Worm (Caenorhabditis elegans) whole organism, early embryonic: ENCODE measurements around the gene C34B4.3.
A peak's percentile ranks its signal among the peaks of the same experiment; 100 is the strongest.

Source experiments
- B0310.2 ChIP-seq: sonication (generic microtip); optimal IDR thresholded peaks from 2 replicates; lab custom pipeline; 2016; ENCODE audit warnings: mild to moderate bottlenecking, missing genetic modification characterization, missing compliant biosample characterization
- F13C5.2 ChIP-seq: sonication (generic microtip); optimal IDR thresholded peaks from 2 replicates; lab custom pipeline; 2017; ENCODE audit warnings: mild to moderate bottlenecking, missing genetic modification characterization, inconsistent platforms, missing compliant biosample characterization
- aly-1 ChIP-seq: sonication (generic microtip); optimal IDR thresholded peaks from 2 replicates; lab custom pipeline; 2016; ENCODE audit warnings: missing genetic modification characterization, missing compliant biosample characterization
- ama-1 ChIP-seq: fragments of 150-350 bp; optimal IDR thresholded peaks from 2 replicates; lab custom pipeline; 2014
- ceh-13 ChIP-seq: fragments of 200-800 bp; sonication (Bioruptor generic); optimal IDR thresholded peaks from 2 replicates; lab custom pipeline; 2018; ENCODE audit warnings: mild to moderate bottlenecking, missing genetic modification characterization, missing compliant biosample characterization
- ceh-36 ChIP-seq: sonication (generic microtip); optimal IDR thresholded peaks from 2 replicates; lab custom pipeline; 2016; ENCODE audit warnings: missing genetic modification characterization, inconsistent platforms, missing compliant biosample characterization
- ets-7 ChIP-seq: sonication (generic microtip); optimal IDR thresholded peaks from 2 replicates; lab custom pipeline; 2016; ENCODE audit warnings: missing genotype, missing genetic modification characterization, missing compliant biosample characterization
- flt-1 ChIP-seq: fragments of 200-800 bp; sonication (Bioruptor generic); IDR thresholded peaks from 2 replicates; pipeline ENCODE4 v1.3.6; 2022; ENCODE audit warnings: missing genetic modification characterization, missing compliant biosample characterization
- hmbx-1 ChIP-seq: sonication (generic microtip); optimal IDR thresholded peaks from 2 replicates; lab custom pipeline; 2016; ENCODE audit warnings: mild to moderate bottlenecking, missing genetic modification characterization, missing compliant biosample characterization
- hmg-4 ChIP-seq: fragments of 200-800 bp; sonication (Bioruptor generic); optimal IDR thresholded peaks from 2 replicates; lab custom pipeline; 2018; ENCODE audit warnings: mild to moderate bottlenecking, missing genetic modification characterization, missing compliant biosample characterization
- hnd-1 ChIP-seq: sonication (generic microtip); optimal IDR thresholded peaks from 2 replicates; lab custom pipeline; 2016; ENCODE audit warnings: missing genetic modification characterization, missing compliant biosample characterization
- pes-1 ChIP-seq: fragments of 200-800 bp; sonication (Bioruptor generic); IDR thresholded peaks from 2 replicates; pipeline ENCODE4 v1.3.6; 2022; ENCODE audit warnings: missing genetic modification reagents, missing genetic modification characterization, missing compliant biosample characterization
- scrt-1 ChIP-seq: fragments of 200-800 bp; sonication (Bioruptor generic); IDR thresholded peaks from 2 replicates; pipeline ENCODE4 v1.3.6; 2022; ENCODE audit warnings: missing genetic modification characterization, missing compliant biosample characterization
- sea-1 ChIP-seq: fragments of 200-800 bp; sonication (Bioruptor generic); conservative IDR thresholded peaks from 2 replicates; pipeline ENCODE4 v1.3.6; 2022; ENCODE audit warnings: missing genetic modification characterization, missing compliant biosample characterization
- tbx-11 ChIP-seq: fragments of 200-800 bp; sonication (Bioruptor generic); IDR thresholded peaks from 2 replicates; pipeline ENCODE4 v1.3.6; 2022; ENCODE audit warnings: missing genetic modification characterization, missing compliant biosample characterization
- tbx-37 ChIP-seq: fragments of 200-800 bp; sonication (Bioruptor generic); conservative IDR thresholded peaks from 2 replicates; pipeline ENCODE4 v1.3.6; 2022; ENCODE audit warnings: missing genetic modification reagents, missing genetic modification characterization, missing compliant biosample characterization
- tra-4 ChIP-seq: sonication (generic microtip); optimal IDR thresholded peaks from 2 replicates; lab custom pipeline; 2017; ENCODE audit warnings: missing genetic modification characterization, missing compliant biosample characterization

Gene C34B4.3

ce11 chrV:13095654-13096053, 24.7 kb upstream of the C34B4.3 start, which contains the start of gene C34B4.5:
Gene C34B4.5, plus strand, starts transcription at chrV:13095954.
- TF ChIP-seq ceh-13 (GFP tag; lab: Kevin White, UChicago) (no peak), B0310.2 (tag; lab: Kevin White, UChicago) (no peak), ama-1 (no peak), ets-7 (tag; lab: Kevin White, UChicago) (no peak)

- TF ChIP-seq tbx-11 (GFP tag; lab: Robert Waterston, UW) (no peak), tbx-37 (GFP tag; lab: Robert Waterston, UW) (no peak), aly-1 (no peak), hmg-4 (GFP tag; lab: Kevin White, UChicago) (no peak), pes-1 (GFP tag; lab: Robert Waterston, UW) (no peak)
Measured at ce11 chrV:13092349-13092748, 21.4 kb upstream of the C34B4.3 start, which contains the start of gene lurp-4. Gene lurp-4, plus strand, starts transcription at chrV:13092649.

ce11 chrV:13090130-13090770, 19.3 kb upstream of the C34B4.3 start, which contains the start of gene C34B4.4:
Gene C34B4.4, plus strand, starts transcription at chrV:13090405.
- TF ChIP-seq aly-1 = no peak
- TF ChIP-seq pes-1 (GFP tag; lab: Robert Waterston, UW) = no peak
- TF ChIP-seq B0310.2 (tag; lab: Kevin White, UChicago) = no peak
- TF ChIP-seq tbx-37 (GFP tag; lab: Robert Waterston, UW) = no peak
- TF ChIP-seq flt-1 (GFP tag; lab: Robert Waterston, UW) = no peak
- no peak for TF ChIP-seq F13C5.2 (tag; lab: Kevin White, UChicago)
- TF ChIP-seq ceh-13 (GFP tag; lab: Kevin White, UChicago) = no peak
- no peak for TF ChIP-seq ama-1
- TF ChIP-seq ceh-36 (tag; lab: Kevin White, UChicago) = no peak
- TF ChIP-seq tbx-11 (GFP tag; lab: Robert Waterston, UW) = no peak
- no peak for TF ChIP-seq tra-4 (tag; lab: Kevin White, UChicago)

ce11 chrV:13088485-13088884, 17.5 kb upstream of the C34B4.3 start:
- no peak for TF ChIP-seq tbx-37 (GFP tag; lab: Robert Waterston, UW)
- TF ChIP-seq sea-1 (GFP tag; lab: Robert Waterston, UW) = no peak
- no peak for TF ChIP-seq hmbx-1 (tag; lab: Kevin White, UChicago)
- no peak for TF ChIP-seq ama-1
- no peak for TF ChIP-seq aly-1
- TF ChIP-seq scrt-1 = no peak
- TF ChIP-seq ets-7 (tag; lab: Kevin White, UChicago) = no peak
- TF ChIP-seq ceh-13 (GFP tag; lab: Kevin White, UChicago) = no peak

- TF ChIP-seq hmg-4 (GFP tag; lab: Kevin White, UChicago) = peak; percentile 23
- TF ChIP-seq hnd-1 = no peak
Measured at ce11 chrV:13085917-13086552, 15.1 kb upstream of the C34B4.3 start.

ce11 chrV:13085227-13085640, 14.3 kb upstream of the C34B4.3 start:
- TF ChIP-seq aly-1 (no peak), B0310.2 (tag; lab: Kevin White, UChicago) (no peak), ceh-13 (GFP tag; lab: Kevin White, UChicago) (no peak), ets-7 (tag; lab: Kevin White, UChicago) (no peak), hnd-1 (no peak), hmbx-1 (tag; lab: Kevin White, UChicago) (no peak), F13C5.2 (tag; lab: Kevin White, UChicago) (no peak), hmg-4 (GFP tag; lab: Kevin White, UChicago) (no peak), pes-1 (GFP tag; lab: Robert Waterston, UW) (no peak), tbx-37 (GFP tag; lab: Robert Waterston, UW) (no peak), ama-1 (no peak), ceh-36 (tag; lab: Kevin White, UChicago) (no peak), scrt-1 (no peak), sea-1 (GFP tag; lab: Robert Waterston, UW) (no peak), tbx-11 (GFP tag; lab: Robert Waterston, UW) (no peak), tra-4 (tag; lab: Kevin White, UChicago) (no peak), flt-1 (GFP tag; lab: Robert Waterston, UW) (no peak)

ce11 chrV:13083751-13084672, 13.1 kb upstream of the C34B4.3 start:
- TF ChIP-seq ceh-36 (tag; lab: Kevin White, UChicago) (no peak), tbx-37 (GFP tag; lab: Robert Waterston, UW) (no peak), aly-1 (no peak), hmbx-1 (tag; lab: Kevin White, UChicago) (no peak)
